Worm (Caenorhabditis elegans): ENCODE data around the gene C35B1.2.

The C35B1.2 gene

ce11 chrIV:4084109-4084508 lies 1.9 kb upstream of the C35B1.2 start, which contains the start of gene C35B1.5:
TSS of gene C35B1.5 (minus strand) at chrIV:4084209.
- no peak for TF ChIP-seq sma-3 (GFP tag; optimal IDR thresholded peaks at IDR 0.05)
- TF ChIP-seq ceh-82 (tag; optimal IDR thresholded peaks at IDR 0.05) = no peak
- TF ChIP-seq crh-2 (tag; optimal IDR thresholded peaks at IDR 0.05) = no peak
- TF ChIP-seq elt-1 (tag; optimal IDR thresholded peaks at IDR 0.05) = no peak
- no peak for TF ChIP-seq dmd-4 (tag; optimal IDR thresholded peaks at IDR 0.05)
- TF ChIP-seq F13H6.1 (tag; optimal IDR thresholded peaks at IDR 0.05) = no peak
- TF ChIP-seq alr-1 (tag; optimal IDR thresholded peaks at IDR 0.05) = no peak
- TF ChIP-seq sem-4 (tag; optimal IDR thresholded peaks at IDR 0.05) = no peak
- TF ChIP-seq nhr-237 (tag; optimal IDR thresholded peaks at IDR 0.05) = no peak
- TF ChIP-seq nhr-25 (tag; optimal IDR thresholded peaks at IDR 0.05) = no peak
- no peak for TF ChIP-seq lin-11 (tag; optimal IDR thresholded peaks at IDR 0.05)
- no peak for TF ChIP-seq ZK546.5 (tag; optimal IDR thresholded peaks at IDR 0.05)
- no peak for TF ChIP-seq mab-5 (tag; optimal IDR thresholded peaks at IDR 0.05)
- TF ChIP-seq nhr-23 (tag; optimal IDR thresholded peaks at IDR 0.05) = no peak

ce11 chrIV:4085022-4085421 lies 990 bp upstream of the C35B1.2 start:
- TF ChIP-seq nhr-77 (tag; optimal IDR thresholded peaks at IDR 0.05) (no peak), ztf-1 (GFP tag; conservative IDR thresholded peaks at IDR 0.05) (no peak), nhr-23 (tag; optimal IDR thresholded peaks at IDR 0.05) (no peak), unc-39 (tag; optimal IDR thresholded peaks at IDR 0.05) (no peak), F13H6.1 (tag; optimal IDR thresholded peaks at IDR 0.05) (no peak), nhr-6 (tag; optimal IDR thresholded peaks at IDR 0.05) (no peak), gmeb-1 (tag; optimal IDR thresholded peaks at IDR 0.05) (peak; percentile 2), blmp-1 (tag; optimal IDR thresholded peaks at IDR 0.05; ENCODE audit: insufficient read depth) (peak; percentile 26), nhr-129 (tag; optimal IDR thresholded peaks at IDR 0.05) (peak; percentile 68), sma-3 (GFP tag; optimal IDR thresholded peaks at IDR 0.05) (peak; percentile 45), fos-1 (tag; optimal IDR thresholded peaks at IDR 0.05) (peak; percentile 72), elt-1 (tag; optimal IDR thresholded peaks at IDR 0.05) (no peak), ztf-11 (tag; optimal IDR thresholded peaks at IDR 0.05) (no peak), skn-1 (tag; optimal IDR thresholded peaks at IDR 0.05) (peak; percentile 96), nhr-25 (tag; optimal IDR thresholded peaks at IDR 0.05) (peak; percentile 14), mab-5 (tag; optimal IDR thresholded peaks at IDR 0.05) (no peak), crh-2 (tag; optimal IDR thresholded peaks at IDR 0.05) (peak; percentile 64), nhr-12 (tag; optimal IDR thresholded peaks at IDR 0.05) (no peak), ceh-16 (tag; optimal IDR thresholded peaks at IDR 0.05) (no peak), lsy-2 (tag; optimal IDR thresholded peaks at IDR 0.05) (peak in 1 of 2 experiments; percentile 5), dmd-4 (tag; optimal IDR thresholded peaks at IDR 0.05) (no peak), sma-9 (GFP tag; optimal IDR thresholded peaks at IDR 0.05) (peak; percentile 11), sma-9 (tag; optimal IDR thresholded peaks at IDR 0.05) (no peak)

- TF ChIP-seq skn-1 (tag; optimal IDR thresholded peaks at IDR 0.05) (no peak), ama-1 (optimal IDR thresholded peaks at IDR 0.05) (no peak), elt-1 (tag; optimal IDR thresholded peaks at IDR 0.05) (no peak), unc-62 (GFP tag; optimal IDR thresholded peaks at IDR 0.05) (no peak), sma-9 (GFP tag; optimal IDR thresholded peaks at IDR 0.05) (peak; percentile 89), sma-9 (tag; optimal IDR thresholded peaks at IDR 0.05) (no peak), gmeb-1 (tag; optimal IDR thresholded peaks at IDR 0.05) (peak; percentile 67), nhr-11 (tag; optimal IDR thresholded peaks at IDR 0.05) (no peak), mbf-1 (tag; optimal IDR thresholded peaks at IDR 0.05) (no peak), ztf-4 (tag; optimal IDR thresholded peaks at IDR 0.05) (peak; percentile 55), lin-39 (tag; optimal IDR thresholded peaks at IDR 0.05) (no peak), nhr-10 (tag; optimal IDR thresholded peaks at IDR 0.05) (no peak), lin-11 (tag; optimal IDR thresholded peaks at IDR 0.05) (peak; percentile 4), Y55F3AM.14 (GFP tag; optimal IDR thresholded peaks at IDR 0.05) (peak; percentile 26), sma-3 (GFP tag; optimal IDR thresholded peaks at IDR 0.05) (peak; percentile 84), aly-2 (tag; optimal IDR thresholded peaks at IDR 0.05) (no peak), zag-1 (tag; optimal IDR thresholded peaks at IDR 0.05) (peak; percentile 54), ZK546.5 (tag; optimal IDR thresholded peaks at IDR 0.05) (no peak), alr-1 (tag; optimal IDR thresholded peaks at IDR 0.05) (no peak), nhr-21 (tag; optimal IDR thresholded peaks at IDR 0.05) (peak; percentile 57), R02D3.7 (tag; optimal IDR thresholded peaks at IDR 0.05) (no peak), nhr-12 (tag; optimal IDR thresholded peaks at IDR 0.05) (no peak), nhr-129 (tag; optimal IDR thresholded peaks at IDR 0.05) (peak; percentile 69), nhr-23 (tag; optimal IDR thresholded peaks at IDR 0.05) (no peak), ztf-11 (tag; optimal IDR thresholded peaks at IDR 0.05) (no peak), crh-2 (tag; optimal IDR thresholded peaks at IDR 0.05) (peak; percentile 96), nhr-6 (tag; optimal IDR thresholded peaks at IDR 0.05) (peak; percentile 44), egl-27 (tag; optimal IDR thresholded peaks at IDR 0.05) (peak; percentile 67), mab-5 (tag; optimal IDR thresholded peaks at IDR 0.05) (peak; percentile 23), nhr-237 (tag; optimal IDR thresholded peaks at IDR 0.05) (peak; percentile 4), ceh-82 (tag; optimal IDR thresholded peaks at IDR 0.05) (peak; percentile 75), fos-1 (tag; optimal IDR thresholded peaks at IDR 0.05) (peak; percentile 90), ceh-16 (tag; optimal IDR thresholded peaks at IDR 0.05) (no peak), C34F6.9 (tag; optimal IDR thresholded peaks at IDR 0.05) (peak; percentile 78), F13H6.1 (tag; optimal IDR thresholded peaks at IDR 0.05) (peak; percentile 91), nhr-25 (tag; optimal IDR thresholded peaks at IDR 0.05) (peak; percentile 51), lsy-2 (tag; optimal IDR thresholded peaks at IDR 0.05) (peak; percentile 62 to 83), nhr-77 (tag; optimal IDR thresholded peaks at IDR 0.05) (no peak), mdl-1 (tag; optimal IDR thresholded peaks at IDR 0.05) (peak in 1 of 2 experiments; percentile 58), dmd-4 (tag; optimal IDR thresholded peaks at IDR 0.05) (no peak), elt-3 (tag; optimal IDR thresholded peaks at IDR 0.05) (no peak), sem-4 (tag; optimal IDR thresholded peaks at IDR 0.05) (peak; percentile 54), ztf-1 (GFP tag; conservative IDR thresholded peaks at IDR 0.05) (no peak), blmp-1 (tag; optimal IDR thresholded peaks at IDR 0.05; ENCODE audit: insufficient read depth) (no peak)
These were observed 7.1 kb downstream of the C35B1.2 start for ce11 chrIV:4093087-4093486.
